Fruit fly (Drosophila melanogaster): ENCODE results near the gene Ptpmeg2.

Ptpmeg2 gene

dm6 chrX:9638927-9639420, 20.0 kb downstream of the Ptpmeg2 start:
- no peak for TF ChIP-seq noc (tag; optimal IDR thresholded peaks at IDR 0.05)

- peak; percentile 23 for TF ChIP-seq noc (tag; optimal IDR thresholded peaks at IDR 0.05)
Observed at dm6 chrX:9636835-9637234, 22.1 kb downstream of the Ptpmeg2 start.

- no peak for TF ChIP-seq noc (tag; optimal IDR thresholded peaks at IDR 0.05)
Observed at dm6 chrX:9617598-9618076, 41.3 kb downstream of the Ptpmeg2 start.

- no peak for TF ChIP-seq noc (tag; optimal IDR thresholded peaks at IDR 0.05)
Observed at dm6 chrX:9615471-9615870, 43.5 kb downstream of the Ptpmeg2 start.

dm6 chrX:9608727-9609419, 50.1 kb downstream of the Ptpmeg2 start, which contains the start of the genes LysRS and Hecw:
Gene LysRS, minus strand, starts transcription at chrX:9608884.
Gene Hecw, plus strand, starts transcription at chrX:9608946.
- TF ChIP-seq noc (tag; optimal IDR thresholded peaks at IDR 0.05), result no peak

dm6 chrX:9605783-9606182, 53.2 kb downstream of the Ptpmeg2 start, which contains the start of gene Lst8:
Gene Lst8, minus strand, starts transcription at chrX:9605969.
- no peak for TF ChIP-seq noc (tag; optimal IDR thresholded peaks at IDR 0.05)

- no peak for TF ChIP-seq noc (tag; optimal IDR thresholded peaks at IDR 0.05)
Observed at dm6 chrX:9600818-9601732, 57.9 kb downstream of the Ptpmeg2 start, which contains the start of gene Gga. Gene Gga, plus strand, starts transcription at chrX:9601030.

dm6 chrX:9600083-9600817, 58.7 kb downstream of the Ptpmeg2 start:
- peak; percentile 37 for TF ChIP-seq noc (tag; optimal IDR thresholded peaks at IDR 0.05)

dm6 chrX:9599158-9600082, 59.5 kb downstream of the Ptpmeg2 start:
- no peak for TF ChIP-seq noc (tag; optimal IDR thresholded peaks at IDR 0.05)

dm6 chrX:9598106-9598505, 60.8 kb downstream of the Ptpmeg2 start:
- TF ChIP-seq noc (tag; optimal IDR thresholded peaks at IDR 0.05), result no peak

dm6 chrX:9595312-9595931, 63.5 kb downstream of the Ptpmeg2 start:
- TF ChIP-seq noc (tag; optimal IDR thresholded peaks at IDR 0.05), result no peak

dm6 chrX:9594446-9594845, 64.5 kb downstream of the Ptpmeg2 start:
- TF ChIP-seq noc (tag; optimal IDR thresholded peaks at IDR 0.05), result no peak

- TF ChIP-seq noc (tag; optimal IDR thresholded peaks at IDR 0.05), result no peak
Observed at dm6 chrX:9590592-9590991, 68.4 kb downstream of the Ptpmeg2 start.

- peak; percentile 79 for TF ChIP-seq noc (tag; optimal IDR thresholded peaks at IDR 0.05)
Observed at dm6 chrX:9589928-9590327, 69.0 kb downstream of the Ptpmeg2 start.
